Fruit fly (Drosophila melanogaster): Measurements from ENCODE around the gene Cmpk.
A peak's percentile ranks its signal among the peaks of the same experiment; 100 is the strongest.

Gene Cmpk

DNA sequence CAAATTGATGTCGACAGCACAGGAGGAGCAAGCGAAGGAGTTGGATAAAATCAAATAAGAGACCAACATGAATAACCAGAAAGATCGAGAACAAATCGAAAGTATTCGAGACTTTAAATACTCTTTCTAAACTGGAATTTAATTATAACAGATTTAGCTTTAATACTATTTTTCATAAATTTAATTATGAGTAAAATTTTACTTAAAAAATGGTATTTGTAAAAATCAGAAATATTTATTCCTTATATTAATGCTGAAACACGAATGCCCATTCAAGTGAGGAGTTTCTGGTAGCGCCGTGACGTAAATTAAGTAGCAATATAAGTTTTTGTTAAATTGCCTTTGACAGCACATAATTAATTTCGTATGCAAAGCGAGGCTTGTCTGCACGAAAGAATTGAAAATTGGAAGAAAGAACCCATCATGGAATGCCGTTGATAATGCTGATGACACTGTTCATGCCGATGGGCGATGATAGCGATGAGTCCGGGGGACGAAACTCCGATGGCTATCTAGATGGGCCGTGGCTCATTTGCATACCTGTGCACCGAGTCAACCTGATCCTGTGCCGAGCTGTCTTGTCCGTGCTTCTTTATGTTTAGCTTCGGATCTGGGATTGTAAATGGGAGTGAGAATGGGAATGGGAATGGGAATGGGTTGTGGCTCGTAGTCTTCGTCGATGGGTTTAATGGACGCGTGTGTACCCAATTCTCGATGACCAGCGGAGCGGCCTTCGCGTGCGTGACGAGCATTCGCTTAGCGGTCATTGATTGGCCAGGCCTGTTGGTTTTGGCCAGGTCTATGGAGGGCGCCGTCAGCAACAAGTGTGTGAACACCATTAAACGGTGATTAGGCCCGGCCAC lies 42.2 kb downstream of the Cmpk start (continued):
- no peak for TF ChIP-seq CG15479 (GFP tag; optimal IDR thresholded peaks at IDR 0.05)
- no peak for TF ChIP-seq tin (GFP tag; optimal IDR thresholded peaks at IDR 0.05)
- TF ChIP-seq CG34376 (GFP tag; optimal IDR thresholded peaks at IDR 0.05), result no peak
- TF ChIP-seq CG5180 (GFP tag; optimal IDR thresholded peaks at IDR 0.05), result no peak
- no peak for TF ChIP-seq gce (GFP tag; IDR thresholded peaks at IDR 0.05)
- no peak for TF ChIP-seq Nf-YA (GFP tag; IDR thresholded peaks at IDR 0.05)
- TF ChIP-seq CG7987 (GFP tag; optimal IDR thresholded peaks at IDR 0.05), result no peak
- no peak for TF ChIP-seq Gug (GFP tag; IDR thresholded peaks at IDR 0.05)
- TF ChIP-seq repo (GFP tag; optimal IDR thresholded peaks at IDR 0.05), result no peak
- no peak for TF ChIP-seq CG16863 (GFP tag; optimal IDR thresholded peaks at IDR 0.05)
- no peak for TF ChIP-seq odd (GFP tag; optimal IDR thresholded peaks at IDR 0.05)
- no peak for TF ChIP-seq tna (GFP tag; IDR thresholded peaks at IDR 0.05; ENCODE audit: partially characterized antibody)
- TF ChIP-seq dimm (GFP tag; IDR thresholded peaks at IDR 0.05), result no peak
- TF ChIP-seq phol (tag; optimal IDR thresholded peaks at IDR 0.05), result peak; percentile 63
- no peak for TF ChIP-seq Kr (GFP tag; optimal IDR thresholded peaks at IDR 0.05)
- peak; percentile 29 for TF ChIP-seq tap (tag; optimal IDR thresholded peaks at IDR 0.05)
- TF ChIP-seq CG18764 (GFP tag; optimal IDR thresholded peaks at IDR 0.05), result no peak
- TF ChIP-seq CG17612 (GFP tag; IDR thresholded peaks at IDR 0.05), result no peak
- TF ChIP-seq CG11560 (tag; IDR thresholded peaks at IDR 0.05), result no peak
- no peak for TF ChIP-seq da (GFP tag; optimal IDR thresholded peaks at IDR 0.05)
- TF ChIP-seq CG31441 (GFP tag; IDR thresholded peaks at IDR 0.05), result peak; percentile 66
- TF ChIP-seq klu (GFP tag; IDR thresholded peaks at IDR 0.05), result no peak
- 0 out of 3 replicates have a peak, but pooled peaks have one; percentile 16 for TF ChIP-seq otp (GFP tag; IDR thresholded peaks at IDR 0.05)
- no peak for TF ChIP-seq NfI (GFP tag; optimal IDR thresholded peaks at IDR 0.05)
- no peak for TF ChIP-seq mld (GFP tag; IDR thresholded peaks at IDR 0.05; ENCODE audit: partially characterized antibody)
- TF ChIP-seq CG12219 (GFP tag; optimal IDR thresholded peaks at IDR 0.05), result no peak
- no peak for TF ChIP-seq CG32767 (GFP tag; IDR thresholded peaks at IDR 0.05)
- no peak for TF ChIP-seq ato (GFP tag; IDR thresholded peaks at IDR 0.05; ENCODE audit: partially characterized antibody)
- TF ChIP-seq CG14050 (GFP tag; IDR thresholded peaks at IDR 0.05), result no peak
- TF ChIP-seq Adf1 (GFP tag; IDR thresholded peaks at IDR 0.05), result no peak
- no peak for TF ChIP-seq CG31224 (GFP tag; IDR thresholded peaks at IDR 0.05)
- TF ChIP-seq CG11456 (GFP tag; IDR thresholded peaks at IDR 0.05), result no peak
- TF ChIP-seq CG5245 (GFP tag; optimal IDR thresholded peaks at IDR 0.05), result no peak
- no peak for TF ChIP-seq jing (GFP tag; optimal IDR thresholded peaks at IDR 0.05)
- TF ChIP-seq Oli (tag; optimal IDR thresholded peaks at IDR 0.05), result peak; percentile 45
- TF ChIP-seq CG6683 (GFP tag; optimal IDR thresholded peaks at IDR 0.05), result no peak
- TF ChIP-seq CG10979 (tag; optimal IDR thresholded peaks at IDR 0.05), result peak; percentile 84
- TF ChIP-seq GATAe (GFP tag; conservative IDR thresholded peaks at IDR 0.05), result no peak
- no peak for TF ChIP-seq CG10366 (GFP tag; IDR thresholded peaks at IDR 0.05)
- peak; percentile 57 for TF ChIP-seq Nf-YB (GFP tag; optimal IDR thresholded peaks at IDR 0.05)
- no peak for TF ChIP-seq CG11093 (GFP tag; IDR thresholded peaks at IDR 0.05)
- TF ChIP-seq nom (GFP tag; optimal IDR thresholded peaks at IDR 0.05), result no peak
- TF ChIP-seq lmd (GFP tag; IDR thresholded peaks at IDR 0.05), result no peak
- no peak for TF ChIP-seq Rfx (GFP tag; IDR thresholded peaks at IDR 0.05)
- TF ChIP-seq ttk (GFP tag; IDR thresholded peaks at IDR 0.05), result no peak
- no peak for TF ChIP-seq Fer2 (tag; optimal IDR thresholded peaks at IDR 0.05)
- TF ChIP-seq CG1024 (GFP tag; IDR thresholded peaks at IDR 0.05), result no peak
- TF ChIP-seq bab2 (GFP tag; optimal IDR thresholded peaks at IDR 0.05), result no peak
- no peak for TF ChIP-seq CG4820 (GFP tag; optimal IDR thresholded peaks at IDR 0.05)
- no peak for TF ChIP-seq Rx (GFP tag; IDR thresholded peaks at IDR 0.05)

Data from whole organism, embryonic.